Fruit fly (Drosophila melanogaster): ENCODE data around the gene Sh3beta.

Sh3beta gene

dm6 chr3L:7367798-7368678 lies 1.0 kb downstream of the Sh3beta start (continued):
- peak; percentile 58 for TF ChIP-seq gem (tag; optimal IDR thresholded peaks at IDR 0.05)
- peak; percentile 16 for TF ChIP-seq CG18619 (GFP tag; optimal IDR thresholded peaks at IDR 0.05)
- TF ChIP-seq CG6813 (GFP tag; optimal IDR thresholded peaks at IDR 0.05), result peak; percentile 48
- TF ChIP-seq MESR4 (GFP tag; optimal IDR thresholded peaks at IDR 0.05), result peak; percentile 1
- peak; percentile 52 for TF ChIP-seq kni (GFP tag; optimal IDR thresholded peaks at IDR 0.05)
- TF ChIP-seq cwo (GFP tag; optimal IDR thresholded peaks at IDR 0.05), result peak; percentile 24
- peak; percentile 50 for TF ChIP-seq grn (GFP tag; optimal IDR thresholded peaks at IDR 0.05)
- peak; percentile 32 for TF ChIP-seq CG30403 (GFP tag; optimal IDR thresholded peaks at IDR 0.05)
- peak; percentile 35 for TF ChIP-seq lilli (GFP tag; optimal IDR thresholded peaks at IDR 0.05)
- peak; percentile 59 for TF ChIP-seq unpg (GFP tag; optimal IDR thresholded peaks at IDR 0.05)
- 0 out of 2 replicates have a peak, but pooled peaks have one; percentile 32 for TF ChIP-seq ato (GFP tag; IDR thresholded peaks at IDR 0.05; ENCODE audit: partially characterized antibody)
- TF ChIP-seq sd (tag; optimal IDR thresholded peaks at IDR 0.05), result peak; percentile 86
- peak; percentile 61; the same call in 1 of the 3 replicates for TF ChIP-seq so (GFP tag; IDR thresholded peaks at IDR 0.05)
- peak; percentile 8; the same call in 1 of the 3 replicates for TF ChIP-seq CG16813 (GFP tag; IDR thresholded peaks at IDR 0.05; ENCODE audit: partially characterized antibody)
- TF ChIP-seq Oli (tag; optimal IDR thresholded peaks at IDR 0.05), result peak; percentile 40
- peak; percentile 27 for TF ChIP-seq CG10543 (GFP tag; optimal IDR thresholded peaks at IDR 0.05)
- no peak for TF ChIP-seq pan (optimal IDR thresholded peaks at IDR 0.05)
- TF ChIP-seq pan (GFP tag; optimal IDR thresholded peaks at IDR 0.05 in 1 of 2, IDR thresholded peaks at IDR 0.05 in 1 of 2), result peak in 1 of 2 experiments; percentile 32
- peak; percentile 22 for TF ChIP-seq Camta (GFP tag; optimal IDR thresholded peaks at IDR 0.05)
- peak; percentile 57 for TF ChIP-seq CG32532 (GFP tag; IDR thresholded peaks at IDR 0.05)
- no peak for TF ChIP-seq CG1792 (GFP tag; optimal IDR thresholded peaks at IDR 0.05)
- peak; percentile 86; the same call in 1 of the 2 replicates for TF ChIP-seq crol (GFP tag; IDR thresholded peaks at IDR 0.05)
- TF ChIP-seq CG2712 (tag; optimal IDR thresholded peaks at IDR 0.05), result peak; percentile 96
- peak; percentile 6 for TF ChIP-seq CG8944 (GFP tag; optimal IDR thresholded peaks at IDR 0.05)
- no peak for TF ChIP-seq Drgx (GFP tag; IDR thresholded peaks at IDR 0.05)
- TF ChIP-seq D19A (tag; optimal IDR thresholded peaks at IDR 0.05), result peak; percentile 7
- TF ChIP-seq bsh (GFP tag; optimal IDR thresholded peaks at IDR 0.05), result peak in 1 of 2 experiments; percentile 37
- peak; percentile 1 for TF ChIP-seq Six4 (GFP tag; optimal IDR thresholded peaks at IDR 0.05)
- no peak for TF ChIP-seq Hmx (GFP tag; optimal IDR thresholded peaks at IDR 0.05)
- peak; percentile 18 for TF ChIP-seq CG18262 (tag; optimal IDR thresholded peaks at IDR 0.05)
- TF ChIP-seq vnd (GFP tag; IDR thresholded peaks at IDR 0.05; ENCODE audit: partially characterized antibody), result 0 out of 3 replicates have a peak, but pooled peaks have one; percentile 28
- peak; percentile 1 for TF ChIP-seq CG13424 (tag; optimal IDR thresholded peaks at IDR 0.05)
- peak; percentile 70 for TF ChIP-seq pros (GFP tag; optimal IDR thresholded peaks at IDR 0.05)
- TF ChIP-seq gsb-n (tag; optimal IDR thresholded peaks at IDR 0.05), result no peak
- no peak for TF ChIP-seq Nf-YB (GFP tag; optimal IDR thresholded peaks at IDR 0.05)
- 0 out of 2 replicates have a peak, but pooled peaks have one; percentile 17 for TF ChIP-seq sens-2 (GFP tag; IDR thresholded peaks at IDR 0.05)
- peak; percentile 42; the same call in 1 of the 2 replicates for TF ChIP-seq CG32767 (GFP tag; IDR thresholded peaks at IDR 0.05)
- peak; percentile 24; the same call in 1 of the 2 replicates for TF ChIP-seq E2f2 (GFP tag; IDR thresholded peaks at IDR 0.05)
- TF ChIP-seq CG13287 (GFP tag; IDR thresholded peaks at IDR 0.05; ENCODE audit: partially characterized antibody), result 0 out of 2 replicates have a peak, but pooled peaks have one; percentile 17
- peak; percentile 67 for TF ChIP-seq sens (GFP tag)
- TF ChIP-seq HLHmδ (GFP tag; optimal IDR thresholded peaks at IDR 0.05), result peak; percentile 7
- peak; percentile 45 for TF ChIP-seq slbo (GFP tag; IDR thresholded peaks at IDR 0.05)
- peak; percentile 5 for TF ChIP-seq Dek (tag; optimal IDR thresholded peaks at IDR 0.05)
- TF ChIP-seq CG11093 (GFP tag; IDR thresholded peaks at IDR 0.05), result no peak
- TF ChIP-seq zfh1 (GFP tag; IDR thresholded peaks at IDR 0.05), result peak; percentile 47; the same call in 2 of the 3 replicates
- no peak for TF ChIP-seq lov (optimal IDR thresholded peaks at IDR 0.05)
- TF ChIP-seq lov (GFP tag; IDR thresholded peaks at IDR 0.05), result 0 out of 3 replicates have a peak, but pooled peaks have one; percentile 29
- TF ChIP-seq CTCF (GFP tag; optimal IDR thresholded peaks at IDR 0.05), result peak; percentile 39
